Fruit fly (Drosophila melanogaster): ENCODE data around the gene Nxf3.

DNA sequence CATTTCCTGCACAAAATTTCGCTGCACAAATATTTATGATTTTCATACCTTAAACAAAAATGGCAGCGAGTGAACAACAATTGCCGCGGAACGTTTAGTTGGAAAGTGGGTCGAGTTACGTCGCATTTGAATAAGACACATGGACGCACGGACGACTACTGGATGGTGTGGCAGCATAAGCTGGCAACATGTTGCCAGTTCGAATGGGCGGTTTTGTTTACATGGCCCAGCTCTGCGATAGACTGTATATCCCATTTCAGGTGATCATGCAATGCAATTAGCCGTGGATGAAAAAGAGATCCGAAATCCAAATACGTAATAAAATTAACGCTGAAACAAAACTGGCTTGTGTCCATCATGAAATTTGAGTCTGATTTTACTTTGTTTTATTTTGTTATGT is 8.3 kb upstream of the Nxf3 start:
- TF ChIP-seq CG8478 (optimal IDR thresholded peaks at IDR 0.05) (no peak), CTCF (optimal IDR thresholded peaks at IDR 0.05) (no peak)
